Fruit fly (Drosophila melanogaster): ENCODE measurements around the gene hiw.
A peak's percentile ranks its signal among the peaks of the same experiment; 100 is the strongest.

hiw gene

DNA sequence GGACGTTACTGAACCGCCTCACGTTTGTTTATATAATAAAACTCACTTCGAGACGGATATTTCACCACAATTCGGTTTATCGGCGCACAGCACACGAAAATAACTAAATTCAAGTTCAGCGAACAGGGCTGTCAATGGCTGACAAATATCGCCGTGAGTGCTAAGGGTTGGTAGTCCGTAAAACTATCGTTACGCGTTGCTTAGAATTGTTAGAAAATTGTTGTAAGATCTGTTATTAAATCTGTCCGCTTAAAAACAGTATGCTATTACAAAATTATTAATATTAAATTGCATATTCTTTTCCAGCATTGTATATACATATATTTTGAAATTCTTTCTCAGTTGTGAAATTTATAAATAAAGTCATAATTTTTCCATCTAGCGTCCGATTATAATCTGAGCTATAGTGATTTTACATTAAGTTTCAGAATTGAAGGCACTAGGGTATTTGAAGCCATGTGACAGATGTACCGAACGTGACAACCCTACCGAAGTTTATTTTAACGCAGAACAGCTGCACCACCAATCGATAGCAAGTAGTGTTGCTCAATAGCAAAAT, 21.4 kb upstream of the hiw start, which contains the start of gene Cox17 (continued):
- TF ChIP-seq MTF-1 (GFP tag; optimal IDR thresholded peaks at IDR 0.05; ENCODE audit: borderline replicate concordance) (no peak), CG14441 (GFP tag; IDR thresholded peaks at IDR 0.05) (peak; percentile 70), CG13287 (GFP tag; IDR thresholded peaks at IDR 0.05; ENCODE audit: partially characterized antibody) (peak; percentile 80), CG11398 (GFP tag; optimal IDR thresholded peaks at IDR 0.05) (no peak), pros (GFP tag; optimal IDR thresholded peaks at IDR 0.05) (no peak), CG15479 (GFP tag; optimal IDR thresholded peaks at IDR 0.05) (peak; percentile 29), bowl (GFP tag; IDR thresholded peaks at IDR 0.05) (no peak), CG2678 (tag; optimal IDR thresholded peaks at IDR 0.05) (peak; percentile 89), CG10147 (GFP tag; optimal IDR thresholded peaks at IDR 0.05) (peak; percentile 77), sr (GFP tag; IDR thresholded peaks at IDR 0.05) (no peak), zfh2 (GFP tag; optimal IDR thresholded peaks at IDR 0.05) (peak; percentile 86), Scr (GFP tag; IDR thresholded peaks at IDR 0.05; ENCODE audit: partially characterized antibody) (peak; percentile 84), sqz (GFP tag; optimal IDR thresholded peaks at IDR 0.05) (peak; percentile 75), CG7556 (GFP tag; optimal IDR thresholded peaks at IDR 0.05) (peak; percentile 86), grau (tag; optimal IDR thresholded peaks at IDR 0.05) (peak; percentile 86), MESR4 (GFP tag; optimal IDR thresholded peaks at IDR 0.05) (no peak), CG6654 (GFP tag; optimal IDR thresholded peaks at IDR 0.05) (peak; percentile 41), dimm (GFP tag; IDR thresholded peaks at IDR 0.05) (no peak), CG42726 (GFP tag; IDR thresholded peaks at IDR 0.05; ENCODE audit: partially characterized antibody) (0 out of 2 replicates have a peak, but pooled peaks have one; percentile 25), vnd (GFP tag; IDR thresholded peaks at IDR 0.05; ENCODE audit: partially characterized antibody) (peak; percentile 78), CG2116 (GFP tag; optimal IDR thresholded peaks at IDR 0.05) (peak; percentile 67), CG32767 (GFP tag; IDR thresholded peaks at IDR 0.05) (no peak; the same call in 1 of the 2 replicates), stc (GFP tag; IDR thresholded peaks at IDR 0.05) (no peak), CG14014 (GFP tag; IDR thresholded peaks at IDR 0.05) (peak; percentile 55; the same call in 1 of the 2 replicates), lmd (GFP tag; IDR thresholded peaks at IDR 0.05) (peak; percentile 77), Fer3 (tag; optimal IDR thresholded peaks at IDR 0.05) (peak; percentile 73), sens-2 (GFP tag; IDR thresholded peaks at IDR 0.05) (no peak), CTCF (GFP tag; optimal IDR thresholded peaks at IDR 0.05) (peak; percentile 47), CG31224 (GFP tag; IDR thresholded peaks at IDR 0.05) (peak; percentile 43; the same call in 1 of the 2 replicates), Oaz (GFP tag; IDR thresholded peaks at IDR 0.05) (no peak), otp (GFP tag; IDR thresholded peaks at IDR 0.05) (no peak), usp (GFP tag; optimal IDR thresholded peaks at IDR 0.05) (no peak), Bdp1 (GFP tag; optimal IDR thresholded peaks at IDR 0.05) (peak; percentile 48), CG1024 (GFP tag; IDR thresholded peaks at IDR 0.05) (peak; percentile 3; the same call in 1 of the 2 replicates), Nf-YB (GFP tag; optimal IDR thresholded peaks at IDR 0.05) (peak; percentile 53), Hr51 (GFP tag; optimal IDR thresholded peaks at IDR 0.05) (peak; percentile 59 to 82), CG17829 (tag; optimal IDR thresholded peaks at IDR 0.05) (peak; percentile 82), Dfd (GFP tag; optimal IDR thresholded peaks at IDR 0.05) (peak in 1 of 2 experiments; percentile 91), gem (tag; optimal IDR thresholded peaks at IDR 0.05) (peak; percentile 90), CG17568 (GFP tag; optimal IDR thresholded peaks at IDR 0.05) (peak; percentile 56), nmo (GFP tag; optimal IDR thresholded peaks at IDR 0.05) (peak; percentile 91), CG2202 (tag; optimal IDR thresholded peaks at IDR 0.05) (peak; percentile 32), jing (GFP tag; optimal IDR thresholded peaks at IDR 0.05) (peak; percentile 35), ERR (GFP tag; optimal IDR thresholded peaks at IDR 0.05) (no peak), Gsc (GFP tag; IDR thresholded peaks at IDR 0.05) (no peak), CG17612 (GFP tag; IDR thresholded peaks at IDR 0.05) (no peak), Mes4 (GFP tag; optimal IDR thresholded peaks at IDR 0.05) (no peak), HLH54F (GFP tag; optimal IDR thresholded peaks at IDR 0.05) (peak; percentile 76), CG8924 (tag; optimal IDR thresholded peaks at IDR 0.05) (peak; percentile 85), CG6791 (GFP tag; IDR thresholded peaks at IDR 0.05; ENCODE audit: partially characterized antibody) (peak; percentile 64; the same call in 2 of the 3 replicates)
